Worm (Caenorhabditis elegans) whole organism, mixed stage, embryonic: ENCODE results near the gene F52E4.5.

Experiments used
- M03D4.4 ChIP-seq: sonication (generic microtip); optimal IDR thresholded peaks from 2 replicates; lab custom pipeline; 2017; ENCODE audit warnings: mild to moderate bottlenecking, missing genetic modification characterization, missing compliant biosample characterization
- bed-3 ChIP-seq: fragments of 200-800 bp; sonication (Bioruptor generic); optimal IDR thresholded peaks from 3 replicates; lab custom pipeline; 2018; ENCODE audit warnings: mild to moderate bottlenecking, missing genetic modification characterization, moderate library complexity, missing compliant biosample characterization
- ceh-39 ChIP-seq: fragments of 150-350 bp; optimal IDR thresholded peaks from 2 replicates; lab custom pipeline; 2014; ENCODE audit warnings: missing biosample characterization, missing genetic modification characterization
- ceh-43 ChIP-seq: fragments of 200-800 bp; sonication (Bioruptor generic); optimal IDR thresholded peaks from 2 replicates; lab custom pipeline; 2018; ENCODE audit warnings: mild to moderate bottlenecking, missing genetic modification characterization, moderate library complexity, missing compliant biosample characterization
- ceh-83 ChIP-seq: fragments of 200-800 bp; sonication (Bioruptor generic); optimal IDR thresholded peaks from 2 replicates; lab custom pipeline; 2018; ENCODE audit warnings: mild to moderate bottlenecking, missing genetic modification characterization, missing compliant biosample characterization
- ces-1 ChIP-seq: fragments of 150-350 bp; optimal IDR thresholded peaks from 2 replicates; lab custom pipeline; 2014; ENCODE audit warnings: missing biosample characterization, missing genetic modification reagents, missing genetic modification characterization
- drap-1 ChIP-seq: fragments of 200-800 bp; sonication (Bioruptor generic); optimal IDR thresholded peaks from 3 replicates; lab custom pipeline; 2018; ENCODE audit warnings: mild to moderate bottlenecking, missing genetic modification characterization, missing compliant biosample characterization
- elt-1 ChIP-seq: sonication (generic microtip); optimal IDR thresholded peaks from 2 replicates; lab custom pipeline; 2017; ENCODE audit warnings: missing genetic modification characterization, mild to moderate bottlenecking, missing compliant biosample characterization, antibody characterized with exemption, moderate library complexity, borderline replicate concordance; ENCODE audit not compliant: insufficient read depth
- elt-3 ChIP-seq: fragments of 150-350 bp; optimal IDR thresholded peaks from 2 replicates; lab custom pipeline; 2014; ENCODE audit warnings: missing biosample characterization, missing genetic modification characterization
- flh-1 ChIP-seq: fragments of 200-800 bp; sonication (Bioruptor generic); optimal IDR thresholded peaks from 2 replicates; lab custom pipeline; 2018; ENCODE audit warnings: mild to moderate bottlenecking, missing genetic modification characterization, moderate library complexity, missing compliant biosample characterization
- ham-2 ChIP-seq: fragments of 200-800 bp; sonication (Bioruptor generic); optimal IDR thresholded peaks from 2 replicates; lab custom pipeline; 2018; ENCODE audit warnings: mild to moderate bottlenecking, missing genetic modification characterization, missing compliant biosample characterization
- hlh-1 ChIP-seq: fragments of 150-350 bp; optimal IDR thresholded peaks from 2 replicates; lab custom pipeline; 2014; ENCODE audit warnings: missing biosample characterization, missing genetic modification reagents, missing genetic modification characterization
- lin-13 ChIP-seq: fragments of 150-350 bp; optimal IDR thresholded peaks from 2 replicates; lab custom pipeline; 2014; ENCODE audit warnings: missing biosample characterization, missing genetic modification characterization
- lin-32 ChIP-seq: fragments of 200-800 bp; sonication (Bioruptor generic); optimal IDR thresholded peaks from 2 replicates; lab custom pipeline; 2018; ENCODE audit warnings: mild to moderate bottlenecking, missing genetic modification characterization, missing compliant biosample characterization
- lsy-2 ChIP-seq: fragments of 150-350 bp; optimal IDR thresholded peaks from 2 replicates; lab custom pipeline; 2014; ENCODE audit warnings: missing biosample characterization, missing genetic modification characterization
- mab-5 ChIP-seq: fragments of 150-350 bp; optimal IDR thresholded peaks from 2 replicates; lab custom pipeline; 2014; ENCODE audit warnings: missing biosample characterization, missing genetic modification characterization
- mep-1 ChIP-seq: fragments of 150-350 bp; optimal IDR thresholded peaks from 2 replicates; lab custom pipeline; 2017; ENCODE audit warnings: missing biosample characterization, missing genetic modification reagents, missing genetic modification characterization, inconsistent platforms
- mls-2 ChIP-seq: sonication (generic microtip); optimal IDR thresholded peaks from 2 replicates; lab custom pipeline; 2016; ENCODE audit warnings: mild to moderate bottlenecking, missing genetic modification characterization, moderate library complexity, missing compliant biosample characterization
- nhr-2 ChIP-seq: fragments of 150-350 bp; optimal IDR thresholded peaks from 2 replicates; lab custom pipeline; 2014; ENCODE audit warnings: missing biosample characterization, missing genetic modification characterization
- nhr-237 ChIP-seq: fragments of 150-350 bp; optimal IDR thresholded peaks from 2 replicates; lab custom pipeline; 2014; ENCODE audit warnings: missing biosample characterization, missing genetic modification characterization
- nhr-28 ChIP-seq: fragments of 150-350 bp; optimal IDR thresholded peaks from 2 replicates; lab custom pipeline; 2014; ENCODE audit warnings: missing biosample characterization, missing genetic modification characterization
- nhr-76 ChIP-seq: sonication (generic microtip); optimal IDR thresholded peaks from 2 replicates; lab custom pipeline; 2017; ENCODE audit warnings: missing biosample characterization, missing genetic modification characterization
- sem-2 ChIP-seq: fragments of 200-800 bp; sonication (Bioruptor generic); optimal IDR thresholded peaks from 2 replicates; lab custom pipeline; 2018; ENCODE audit warnings: mild to moderate bottlenecking, missing genetic modification characterization, missing compliant biosample characterization
- snpc-4 ChIP-seq: fragments of 150-350 bp; optimal IDR thresholded peaks from 2 replicates; lab custom pipeline; 2014; ENCODE audit warnings: missing biosample characterization, missing genetic modification characterization
- tbx-8 ChIP-seq: fragments of 200-800 bp; sonication (Bioruptor generic); optimal IDR thresholded peaks from 2 replicates; lab custom pipeline; 2018; ENCODE audit warnings: mild to moderate bottlenecking, missing genetic modification characterization, moderate library complexity, missing compliant biosample characterization
- unc-120 ChIP-seq: sonication (generic microtip); optimal IDR thresholded peaks from 2 replicates; lab custom pipeline; 2017; ENCODE audit warnings: missing genetic modification characterization, missing compliant biosample characterization; ENCODE audit not compliant: poor library complexity, severe bottlenecking
- unc-39 ChIP-seq: fragments of 150-350 bp; optimal IDR thresholded peaks from 2 replicates; lab custom pipeline; 2014; ENCODE audit warnings: missing biosample characterization, missing genetic modification characterization
- unc-62 ChIP-seq: fragments of 150-350 bp; optimal IDR thresholded peaks from 2 replicates; lab custom pipeline; 2014; ENCODE audit warnings: missing biosample characterization, missing genetic modification reagents, missing genetic modification characterization
- ztf-11 ChIP-seq: fragments of 150-350 bp; optimal IDR thresholded peaks from 2 replicates; lab custom pipeline; 2014; ENCODE audit warnings: missing biosample characterization, missing genetic modification characterization

The F52E4.5 gene

ce11 chrX:3056098-3056497 lies 31.0 kb downstream of the F52E4.5 start:
- no peak for TF ChIP-seq ceh-83 (GFP tag; lab: Kevin White, UChicago)
- no peak for TF ChIP-seq tbx-8 (GFP tag; lab: Kevin White, UChicago)
- TF ChIP-seq elt-3 (tag; lab: Kevin White, UChicago): no peak
- no peak for TF ChIP-seq mep-1
- TF ChIP-seq lsy-2 (tag; lab: Kevin White, UChicago): no peak
- TF ChIP-seq M03D4.4 (tag; lab: Kevin White, UChicago): no peak
- no peak for TF ChIP-seq mls-2 (tag; lab: Kevin White, UChicago)
- no peak for TF ChIP-seq unc-62 (GFP tag; lab: Kevin White, UChicago)
- no peak for TF ChIP-seq nhr-2 (tag; lab: Kevin White, UChicago)
- TF ChIP-seq elt-1: no peak
- no peak for TF ChIP-seq lin-13
- TF ChIP-seq drap-1: no peak
- TF ChIP-seq bed-3 (GFP tag; lab: Kevin White, UChicago): no peak
- TF ChIP-seq flh-1 (GFP tag; lab: Kevin White, UChicago): no peak
- TF ChIP-seq ham-2 (GFP tag; lab: Kevin White, UChicago): no peak
- TF ChIP-seq unc-39: no peak

ce11 chrX:3054802-3055201 lies 32.3 kb downstream of the F52E4.5 start, which contains the start of gene twk-26:
TSS of gene twk-26 (minus strand) at chrX:3054824.
- TF ChIP-seq hlh-1: no peak
- no peak for TF ChIP-seq nhr-28 (tag; lab: Kevin White, UChicago)
- TF ChIP-seq mab-5 (tag; lab: Kevin White, UChicago): no peak
- TF ChIP-seq nhr-237: no peak
- TF ChIP-seq ham-2 (GFP tag; lab: Kevin White, UChicago): no peak
- TF ChIP-seq mls-2 (tag; lab: Kevin White, UChicago): no peak
- TF ChIP-seq mep-1: no peak

- no peak for TF ChIP-seq lin-32
- TF ChIP-seq ceh-83 (GFP tag; lab: Kevin White, UChicago): no peak
- TF ChIP-seq unc-39: no peak
- no peak for TF ChIP-seq nhr-237
- TF ChIP-seq snpc-4 (tag; lab: Kevin White, UChicago): no peak
- TF ChIP-seq unc-120 (tag; lab: Kevin White, UChicago): no peak
- TF ChIP-seq ham-2 (GFP tag; lab: Kevin White, UChicago): no peak
- TF ChIP-seq nhr-28 (tag; lab: Kevin White, UChicago): no peak
- no peak for TF ChIP-seq ceh-39 (tag; lab: Kevin White, UChicago)
- TF ChIP-seq nhr-76 (tag; lab: Kevin White, UChicago): no peak
- no peak for TF ChIP-seq bed-3 (GFP tag; lab: Kevin White, UChicago)
Observed at ce11 chrX:3054394-3054793, 32.8 kb downstream of the F52E4.5 start.

DNA sequence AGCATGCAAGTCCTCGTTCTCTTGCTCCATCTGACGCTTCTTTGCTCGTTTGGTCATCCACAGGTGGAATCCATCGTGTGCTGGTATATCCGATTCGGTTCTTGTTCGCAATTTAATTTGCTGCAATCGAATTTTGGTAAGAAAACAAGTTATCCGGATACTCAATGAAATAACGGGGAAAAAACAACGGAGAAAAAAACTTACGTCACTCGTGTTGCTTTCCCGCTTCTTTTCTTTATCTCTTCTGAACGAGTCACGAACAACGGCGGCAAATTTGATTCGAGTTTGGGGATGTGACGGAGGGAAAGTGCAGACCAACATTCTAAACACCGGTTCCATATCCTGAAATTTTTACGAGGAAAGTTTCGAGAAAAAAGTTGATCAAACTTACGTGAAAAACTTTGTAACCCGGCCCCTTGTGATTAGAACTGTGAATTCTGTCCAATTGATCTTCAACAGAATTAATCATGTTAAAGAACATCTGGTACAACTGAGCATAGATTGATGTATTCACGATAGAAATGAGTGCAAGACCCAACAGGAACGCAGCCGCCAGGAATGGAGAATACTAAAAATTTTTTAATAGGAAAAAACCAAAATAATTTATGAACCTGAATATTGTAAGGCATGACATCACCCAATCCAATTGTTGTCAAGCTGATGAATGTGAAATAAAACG lies 35.7 kb downstream of the F52E4.5 start:
- TF ChIP-seq ces-1 (GFP tag; lab: Kevin White, UChicago) (peak; percentile 26), ceh-83 (GFP tag; lab: Kevin White, UChicago) (no peak), M03D4.4 (tag; lab: Kevin White, UChicago) (no peak), nhr-28 (tag; lab: Kevin White, UChicago) (no peak), unc-39 (no peak), flh-1 (GFP tag; lab: Kevin White, UChicago) (no peak)

DNA sequence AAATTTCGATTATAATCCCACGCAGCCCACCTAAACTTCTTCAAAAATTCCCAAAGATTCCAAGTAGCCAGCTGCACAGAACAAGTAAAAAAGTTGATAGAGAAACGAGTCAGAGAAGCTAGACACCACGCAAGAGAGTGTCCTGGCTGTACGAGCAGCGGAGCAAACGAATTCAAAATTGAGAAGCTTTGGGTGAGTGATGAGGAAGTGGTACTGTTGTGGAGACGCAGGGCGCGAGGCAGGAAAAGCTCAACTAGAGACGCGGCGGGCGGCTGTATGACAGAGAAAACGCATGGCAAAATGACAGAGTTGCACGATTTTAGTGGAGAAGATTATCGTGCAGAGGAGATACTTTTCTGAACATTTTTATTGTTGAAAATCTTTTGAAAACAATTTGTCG lies 37.9 kb downstream of the F52E4.5 start:
- peak; percentile 85 for TF ChIP-seq ces-1 (GFP tag; lab: Kevin White, UChicago)
- no peak for TF ChIP-seq nhr-2 (tag; lab: Kevin White, UChicago)
- TF ChIP-seq unc-62 (GFP tag; lab: Kevin White, UChicago): peak; percentile 36
- TF ChIP-seq, all 35 proteins: peak for 2

DNA sequence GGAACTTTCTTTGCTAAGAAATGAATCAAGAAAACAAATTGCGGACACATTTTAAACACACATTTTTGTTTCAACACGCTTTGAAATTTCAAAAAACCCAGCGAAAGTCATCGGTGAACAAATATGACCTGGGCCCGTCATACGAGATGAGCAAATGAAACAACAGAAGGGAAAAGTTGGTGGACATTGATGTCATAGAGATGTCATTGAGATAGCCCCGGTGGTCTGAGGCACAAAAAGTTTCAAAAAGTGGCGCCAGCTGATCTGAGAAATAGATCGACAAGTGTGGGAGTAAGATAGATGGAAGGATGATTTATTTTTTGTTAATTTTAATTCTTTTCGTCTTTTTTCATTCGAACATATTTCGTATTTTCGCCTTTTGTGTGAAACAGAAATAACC lies 38.4 kb downstream of the F52E4.5 start:
- TF ChIP-seq nhr-28 (tag; lab: Kevin White, UChicago): no peak

ce11 chrX:3047224-3047623 lies 39.9 kb downstream of the F52E4.5 start:
- no peak for TF ChIP-seq snpc-4 (tag; lab: Kevin White, UChicago)
- no peak for TF ChIP-seq tbx-8 (GFP tag; lab: Kevin White, UChicago)
- no peak for TF ChIP-seq nhr-2 (tag; lab: Kevin White, UChicago)
- TF ChIP-seq sem-2 (GFP tag; lab: Kevin White, UChicago): no peak
- TF ChIP-seq ceh-43: no peak
- TF ChIP-seq mab-5 (tag; lab: Kevin White, UChicago): no peak
- no peak for TF ChIP-seq ztf-11 (tag; lab: Kevin White, UChicago)
- no peak for TF ChIP-seq unc-39
- TF ChIP-seq unc-120 (tag; lab: Kevin White, UChicago): no peak
- no peak for TF ChIP-seq elt-1
- no peak for TF ChIP-seq unc-62 (GFP tag; lab: Kevin White, UChicago)
- TF ChIP-seq ceh-39 (tag; lab: Kevin White, UChicago): no peak
- TF ChIP-seq ceh-83 (GFP tag; lab: Kevin White, UChicago): no peak
- no peak for TF ChIP-seq nhr-237
- TF ChIP-seq bed-3 (GFP tag; lab: Kevin White, UChicago): no peak
- TF ChIP-seq, all 35 proteins: peak for 0
